Worm (Caenorhabditis elegans): ENCODE data around the gene nlt-1.

Gene nlt-1

ce11 chrII:10014384-10014783, 13.4 kb upstream of the nlt-1 start:
- no peak for TF ChIP-seq ztf-11 (tag; optimal IDR thresholded peaks at IDR 0.05)

- TF ChIP-seq nhr-12 (tag; optimal IDR thresholded peaks at IDR 0.05) (no peak), nhr-76 (tag; optimal IDR thresholded peaks at IDR 0.05) (no peak), unc-120 (tag; optimal IDR thresholded peaks at IDR 0.05; ENCODE audit: poor library complexity, severe bottlenecking) (no peak), lsy-2 (tag; optimal IDR thresholded peaks at IDR 0.05) (no peak), ztf-11 (tag; optimal IDR thresholded peaks at IDR 0.05) (no peak), blmp-1 (tag; optimal IDR thresholded peaks at IDR 0.05) (no peak), drap-1 (GFP tag; optimal IDR thresholded peaks at IDR 0.05) (no peak)
Observed at ce11 chrII:10012490-10012889, 11.5 kb upstream of the nlt-1 start.

ce11 chrII:10011733-10012132, 10.8 kb upstream of the nlt-1 start:
- TF ChIP-seq nhr-237 (tag; optimal IDR thresholded peaks at IDR 0.05) (no peak), nhr-2 (tag; optimal IDR thresholded peaks at IDR 0.05) (no peak), bed-3 (GFP tag; optimal IDR thresholded peaks at IDR 0.05) (no peak), sem-2 (GFP tag; optimal IDR thresholded peaks at IDR 0.05) (no peak), mep-1 (tag; optimal IDR thresholded peaks at IDR 0.05) (no peak), mls-2 (tag; optimal IDR thresholded peaks at IDR 0.05) (no peak), pha-4 (tag; optimal IDR thresholded peaks at IDR 0.05) (no peak), blmp-1 (tag; optimal IDR thresholded peaks at IDR 0.05) (no peak), hlh-1 (tag; optimal IDR thresholded peaks at IDR 0.05) (no peak), unc-120 (tag; optimal IDR thresholded peaks at IDR 0.05; ENCODE audit: poor library complexity, severe bottlenecking) (no peak), lin-32 (GFP tag; optimal IDR thresholded peaks at IDR 0.05) (no peak), unc-62 (GFP tag; optimal IDR thresholded peaks at IDR 0.05) (no peak), drap-1 (GFP tag; optimal IDR thresholded peaks at IDR 0.05) (no peak), elt-3 (tag; optimal IDR thresholded peaks at IDR 0.05) (no peak), sptf-1 (tag; optimal IDR thresholded peaks at IDR 0.05) (no peak), ceh-83 (GFP tag; optimal IDR thresholded peaks at IDR 0.05) (no peak), nhr-28 (tag; optimal IDR thresholded peaks at IDR 0.05) (no peak), lsy-2 (tag; optimal IDR thresholded peaks at IDR 0.05) (no peak), ces-1 (GFP tag; optimal IDR thresholded peaks at IDR 0.05) (no peak), ztf-11 (tag; optimal IDR thresholded peaks at IDR 0.05) (no peak)

- TF ChIP-seq hlh-1 (tag; optimal IDR thresholded peaks at IDR 0.05), result no peak
- no peak for TF ChIP-seq mls-2 (tag; optimal IDR thresholded peaks at IDR 0.05)
- TF ChIP-seq lin-32 (GFP tag; optimal IDR thresholded peaks at IDR 0.05), result no peak
- TF ChIP-seq elt-1 (tag; optimal IDR thresholded peaks at IDR 0.05; ENCODE audit: borderline replicate concordance, insufficient read depth), result no peak
- no peak for TF ChIP-seq nhr-237 (tag; optimal IDR thresholded peaks at IDR 0.05)
- no peak for TF ChIP-seq cnd-1 (tag; optimal IDR thresholded peaks at IDR 0.05)
- TF ChIP-seq ceh-39 (tag; optimal IDR thresholded peaks at IDR 0.05), result no peak
- TF ChIP-seq ceh-83 (GFP tag; optimal IDR thresholded peaks at IDR 0.05), result no peak
- TF ChIP-seq mab-5 (tag; optimal IDR thresholded peaks at IDR 0.05), result no peak
- no peak for TF ChIP-seq drap-1 (GFP tag; optimal IDR thresholded peaks at IDR 0.05)
- no peak for TF ChIP-seq nhr-28 (tag; optimal IDR thresholded peaks at IDR 0.05)
- TF ChIP-seq bed-3 (GFP tag; optimal IDR thresholded peaks at IDR 0.05), result no peak
Observed at ce11 chrII:10010914-10011313, 10.0 kb upstream of the nlt-1 start.

ce11 chrII:10008552-10008951, 7.6 kb upstream of the nlt-1 start:
- TF ChIP-seq nhr-237 (tag; optimal IDR thresholded peaks at IDR 0.05), result no peak
- no peak for TF ChIP-seq mls-2 (tag; optimal IDR thresholded peaks at IDR 0.05)
- TF ChIP-seq nhr-12 (tag; optimal IDR thresholded peaks at IDR 0.05), result no peak
- TF ChIP-seq hlh-1 (tag; optimal IDR thresholded peaks at IDR 0.05), result no peak
- no peak for TF ChIP-seq bed-3 (GFP tag; optimal IDR thresholded peaks at IDR 0.05)
- no peak for TF ChIP-seq ceh-83 (GFP tag; optimal IDR thresholded peaks at IDR 0.05)
- no peak for TF ChIP-seq snpc-4 (tag; optimal IDR thresholded peaks at IDR 0.05)
- no peak for TF ChIP-seq ces-1 (GFP tag; optimal IDR thresholded peaks at IDR 0.05)
- TF ChIP-seq ham-2 (GFP tag; optimal IDR thresholded peaks at IDR 0.05), result no peak
- TF ChIP-seq elt-1 (tag; optimal IDR thresholded peaks at IDR 0.05; ENCODE audit: borderline replicate concordance, insufficient read depth), result no peak
- no peak for TF ChIP-seq lsy-2 (tag; optimal IDR thresholded peaks at IDR 0.05)
- TF ChIP-seq sptf-1 (tag; optimal IDR thresholded peaks at IDR 0.05), result no peak
- TF ChIP-seq mab-5 (tag; optimal IDR thresholded peaks at IDR 0.05), result no peak
- no peak for TF ChIP-seq ceh-43 (GFP tag; optimal IDR thresholded peaks at IDR 0.05)
- TF ChIP-seq nhr-76 (tag; optimal IDR thresholded peaks at IDR 0.05), result no peak
- no peak for TF ChIP-seq unc-39 (tag; optimal IDR thresholded peaks at IDR 0.05)
- TF ChIP-seq flh-1 (GFP tag; optimal IDR thresholded peaks at IDR 0.05), result no peak
- no peak for TF ChIP-seq elt-3 (tag; optimal IDR thresholded peaks at IDR 0.05)
- no peak for TF ChIP-seq unc-62 (GFP tag; optimal IDR thresholded peaks at IDR 0.05)
